Worm (Caenorhabditis elegans) whole organism, late embryonic: ENCODE data around the gene his-69.
A peak's percentile ranks its signal among the peaks of the same experiment; 100 is the strongest.

Source experiments
- C08G9.2 ChIP-seq: sonication (generic microtip); optimal IDR thresholded peaks from 2 replicates; lab custom pipeline; 2016; ENCODE audit warnings: mild to moderate bottlenecking, missing genetic modification characterization, moderate library complexity, missing compliant biosample characterization
- C38D4.7 ChIP-seq: fragments of 200-800 bp; sonication (Bioruptor generic); optimal IDR thresholded peaks from 2 replicates; lab custom pipeline; 2018; ENCODE audit warnings: mild to moderate bottlenecking, missing genetic modification characterization, moderate library complexity, missing compliant biosample characterization
- F13H6.1 ChIP-seq: sonication (generic microtip); optimal IDR thresholded peaks from 2 replicates; lab custom pipeline; 2016; ENCODE audit warnings: missing genetic modification characterization, missing compliant biosample characterization
- K02D7.2 ChIP-seq: sonication (generic microtip); optimal IDR thresholded peaks from 2 replicates; lab custom pipeline; 2017; ENCODE audit warnings: mild to moderate bottlenecking, missing genetic modification characterization, missing compliant biosample characterization
- ama-1 ChIP-seq: fragments of 150-350 bp; optimal IDR thresholded peaks from 2 replicates; lab custom pipeline; 2014
- ceh-14 ChIP-seq: sonication (generic microtip); optimal IDR thresholded peaks from 2 replicates; lab custom pipeline; 2016; ENCODE audit warnings: missing genotype, missing genetic modification characterization, missing compliant biosample characterization
- ceh-18 ChIP-seq: sonication (generic microtip); optimal IDR thresholded peaks from 2 replicates; lab custom pipeline; 2016; ENCODE audit warnings: missing genetic modification characterization, missing compliant biosample characterization
- ceh-30 ChIP-seq: fragments of 150-350 bp; optimal IDR thresholded peaks from 2 replicates; lab custom pipeline; 2014; ENCODE audit warnings: missing biosample characterization, missing genetic modification characterization
- ceh-31 ChIP-seq: sonication (generic microtip); optimal IDR thresholded peaks from 2 replicates; lab custom pipeline; 2016; ENCODE audit warnings: missing genetic modification characterization, missing compliant biosample characterization
- ceh-45 ChIP-seq: fragments of 200-800 bp; sonication (Bioruptor generic); IDR thresholded peaks from 2 replicates; pipeline ENCODE4 v1.3.6; 2022; ENCODE audit warnings: missing genetic modification reagents, missing genetic modification characterization, missing compliant biosample characterization
- ceh-48 ChIP-seq: sonication (generic microtip); optimal IDR thresholded peaks from 2 replicates; lab custom pipeline; 2016; ENCODE audit warnings: missing genetic modification characterization, inconsistent platforms, missing compliant biosample characterization
- ceh-6 ChIP-seq: fragments of 200-800 bp; sonication (Bioruptor generic); optimal IDR thresholded peaks from 2 replicates; lab custom pipeline; 2018; ENCODE audit warnings: mild to moderate bottlenecking, missing genetic modification characterization, missing compliant biosample characterization
- ceh-9 ChIP-seq: sonication (generic microtip); optimal IDR thresholded peaks from 2 replicates; lab custom pipeline; 2016; ENCODE audit warnings: mild to moderate bottlenecking, missing genetic modification characterization, inconsistent platforms, missing compliant biosample characterization
- dmd-4 ChIP-seq: sonication (generic microtip); optimal IDR thresholded peaks from 2 replicates; lab custom pipeline; 2016; ENCODE audit warnings: borderline replicate concordance, missing genetic modification characterization, missing compliant biosample characterization
- elt-4 ChIP-seq: sonication (generic microtip); optimal IDR thresholded peaks from 2 replicates; lab custom pipeline; 2016; ENCODE audit warnings: missing genetic modification characterization, missing compliant biosample characterization
- fkh-10 ChIP-seq: fragments of 150-350 bp; optimal IDR thresholded peaks from 2 replicates; lab custom pipeline; 2014; ENCODE audit warnings: missing biosample characterization, missing genetic modification reagents, missing genetic modification characterization
- fkh-6 ChIP-seq: sonication (generic microtip); optimal IDR thresholded peaks from 2 replicates; lab custom pipeline; 2016; ENCODE audit warnings: missing genetic modification characterization, missing compliant biosample characterization
- hlh-13 ChIP-seq: fragments of 200-800 bp; sonication (Bioruptor generic); optimal IDR thresholded peaks from 2 replicates; lab custom pipeline; 2018; ENCODE audit warnings: mild to moderate bottlenecking, missing genetic modification characterization, missing compliant biosample characterization
- hlh-15 ChIP-seq: sonication (generic microtip); optimal IDR thresholded peaks from 2 replicates; lab custom pipeline; 2016; ENCODE audit warnings: missing genetic modification characterization, missing compliant biosample characterization
- hlh-8 ChIP-seq: sonication (generic microtip); optimal IDR thresholded peaks from 2 replicates; lab custom pipeline; 2016; ENCODE audit warnings: missing genotype, missing genetic modification characterization, missing compliant biosample characterization
- lin-11 ChIP-seq: fragments of 200-800 bp; sonication (Bioruptor generic); optimal IDR thresholded peaks from 2 replicates; lab custom pipeline; 2018; ENCODE audit warnings: mild to moderate bottlenecking, missing genetic modification characterization, missing compliant biosample characterization
- nhr-11 ChIP-seq: fragments of 150-350 bp; optimal IDR thresholded peaks from 2 replicates; lab custom pipeline; 2014; ENCODE audit warnings: missing biosample characterization, missing genetic modification characterization
- nhr-232 ChIP-seq: sonication (generic microtip); optimal IDR thresholded peaks from 2 replicates; lab custom pipeline; 2016; ENCODE audit warnings: missing genetic modification characterization, missing compliant biosample characterization
- npax-4 ChIP-seq: sonication (generic microtip); optimal IDR thresholded peaks from 2 replicates; lab custom pipeline; 2016; ENCODE audit warnings: missing genetic modification characterization, missing compliant biosample characterization
- odd-2 ChIP-seq: sonication (generic microtip); optimal IDR thresholded peaks from 2 replicates; lab custom pipeline; 2017; ENCODE audit warnings: antibody characterized with exemption, mild to moderate bottlenecking, missing genetic modification characterization, missing compliant biosample characterization
- pax-1 ChIP-seq: fragments of 150-350 bp; optimal IDR thresholded peaks from 2 replicates; lab custom pipeline; 2014; ENCODE audit warnings: missing biosample characterization, missing genetic modification characterization
- pha-2 ChIP-seq: sonication (generic microtip); optimal IDR thresholded peaks from 2 replicates; lab custom pipeline; 2017; ENCODE audit warnings: mild to moderate bottlenecking, missing genetic modification characterization, missing compliant biosample characterization
- ref-2 ChIP-seq: sonication (generic microtip); optimal IDR thresholded peaks from 2 replicates; lab custom pipeline; 2016; ENCODE audit warnings: missing genetic modification characterization, missing compliant biosample characterization
- rnt-1 ChIP-seq: sonication (generic microtip); optimal IDR thresholded peaks from 2 replicates; lab custom pipeline; 2016; ENCODE audit warnings: missing genetic modification characterization, missing compliant biosample characterization
- sdc-2 ChIP-seq: sonication (generic microtip); optimal IDR thresholded peaks from 2 replicates; lab custom pipeline; 2016; ENCODE audit warnings: missing genotype, missing genetic modification characterization, missing compliant biosample characterization
- sox-4 ChIP-seq: sonication (generic microtip); optimal IDR thresholded peaks from 2 replicates; lab custom pipeline; 2017; ENCODE audit warnings: mild to moderate bottlenecking, missing genetic modification characterization, inconsistent platforms, missing compliant biosample characterization
- tbx-2 ChIP-seq: sonication (generic microtip); optimal IDR thresholded peaks from 2 replicates; lab custom pipeline; 2016; ENCODE audit warnings: missing genetic modification characterization, missing compliant biosample characterization
- tbx-7 ChIP-seq: sonication (generic microtip); optimal IDR thresholded peaks from 2 replicates; lab custom pipeline; 2016; ENCODE audit warnings: missing genotype, missing genetic modification characterization, missing compliant biosample characterization
- unc-3 ChIP-seq, 2 experiments: fragments of 200-800 bp in 1 of 2; sonication (Bioruptor generic) in 1 of 2; sonication (generic microtip) in 1 of 2; conservative IDR thresholded peaks in 1 of 2; optimal IDR thresholded peaks in 1 of 2; 2 replicates each; pipeline versions ENCODE4 v1.3.6 to Lab custom; 2016 to 2022; ENCODE audit warnings: missing compliant biosample characterization in 2 of 2, missing genetic modification characterization in 2 of 2, missing genetic modification reagents in 1 of 2
- unc-42 ChIP-seq: sonication (generic microtip); optimal IDR thresholded peaks from 2 replicates; lab custom pipeline; 2016; ENCODE audit warnings: missing genotype, missing genetic modification characterization, missing compliant biosample characterization
- unc-55 ChIP-seq: sonication (generic microtip); optimal IDR thresholded peaks from 2 replicates; lab custom pipeline; 2017; ENCODE audit warnings: missing biosample characterization, missing genetic modification reagents, missing genetic modification characterization
- unc-86 ChIP-seq: sonication (generic microtip); optimal IDR thresholded peaks from 2 replicates; lab custom pipeline; 2016; ENCODE audit warnings: missing genetic modification characterization, missing compliant biosample characterization

The his-69 gene

ce11 chrIII:4083429-4083828 is 24.9 kb upstream of the his-69 start:
- TF ChIP-seq ceh-9: no peak

- TF ChIP-seq F13H6.1 (no peak), hlh-15 (tag; lab: Kevin White, UChicago) (no peak), ceh-30 (no peak), tbx-7 (tag; lab: Kevin White, UChicago) (no peak), ceh-14 (tag; lab: Kevin White, UChicago) (peak; percentile 77), ceh-6 (GFP tag; lab: Kevin White, UChicago) (no peak), fkh-10 (GFP tag; lab: Kevin White, UChicago) (no peak), ceh-45 (no peak), unc-3 (GFP tag; conservative IDR thresholded peaks at IDR 0.05; lab: Robert Waterston, UW) (no peak), unc-3 (tag; optimal IDR thresholded peaks at IDR 0.05; lab: Kevin White, UChicago) (no peak), unc-42 (peak; percentile 86), pha-2 (tag; lab: Kevin White, UChicago) (no peak), C38D4.7 (no peak)
Measured at ce11 chrIII:4070239-4070638, 11.7 kb upstream of the his-69 start.

- TF ChIP-seq unc-86 (tag; lab: Kevin White, UChicago) (no peak), pax-1 (tag; lab: Kevin White, UChicago) (no peak), ceh-14 (tag; lab: Kevin White, UChicago) (peak; percentile 31), sdc-2 (tag; lab: Kevin White, UChicago) (no peak), npax-4 (tag; lab: Kevin White, UChicago) (no peak), pha-2 (tag; lab: Kevin White, UChicago) (no peak), elt-4 (tag; lab: Kevin White, UChicago) (no peak)
Measured at ce11 chrIII:4068120-4068519, 9.6 kb upstream of the his-69 start.

- TF ChIP-seq nhr-232 (tag; lab: Kevin White, UChicago): no peak
- TF ChIP-seq hlh-13: no peak
- TF ChIP-seq C08G9.2 (tag; lab: Kevin White, UChicago): no peak
- no peak for TF ChIP-seq sox-4 (tag; lab: Kevin White, UChicago)
- no peak for TF ChIP-seq sdc-2 (tag; lab: Kevin White, UChicago)
- no peak for TF ChIP-seq ceh-31 (tag; lab: Kevin White, UChicago)
- no peak for TF ChIP-seq nhr-11 (tag; lab: Kevin White, UChicago)
- TF ChIP-seq dmd-4 (tag; lab: Kevin White, UChicago): no peak
Measured at ce11 chrIII:4066333-4066732, 7.8 kb upstream of the his-69 start, which contains the start of gene unc-79. TSS of gene unc-79 (plus strand) at chrIII:4066633.

ce11 chrIII:4063724-4064123 is 5.2 kb upstream of the his-69 start:
- TF ChIP-seq fkh-6 (no peak), unc-55 (GFP tag; lab: Kevin White, UChicago) (peak; percentile 32), lin-11 (tag; lab: Kevin White, UChicago) (no peak), ceh-48 (tag; lab: Kevin White, UChicago) (peak; percentile 87), rnt-1 (tag; lab: Kevin White, UChicago) (no peak), ama-1 (lab: Kevin White, UChicago) (no peak), ceh-18 (peak; percentile 33), ceh-31 (tag; lab: Kevin White, UChicago) (peak; percentile 53), K02D7.2 (tag; lab: Kevin White, UChicago) (no peak), hlh-8 (tag; lab: Kevin White, UChicago) (no peak), C38D4.7 (no peak), odd-2 (tag; lab: Kevin White, UChicago) (no peak), unc-3 (GFP tag; conservative IDR thresholded peaks at IDR 0.05; lab: Robert Waterston, UW) (no peak), unc-3 (tag; optimal IDR thresholded peaks at IDR 0.05; lab: Kevin White, UChicago) (peak; percentile 78), ref-2 (tag; lab: Kevin White, UChicago) (peak; percentile 19), C08G9.2 (tag; lab: Kevin White, UChicago) (peak; percentile 13), tbx-2 (tag; lab: Kevin White, UChicago) (peak; percentile 28), unc-42 (peak; percentile 63)
- TF ChIP-seq, all 69 proteins: peak for 9
